Fruit fly (Drosophila melanogaster) whole organism, pupa: Measurements from ENCODE around the gene CG12010.

Experiments used
- CG10348 ChIP-seq: fragments of 200-800 bp; sonication (Bioruptor generic); IDR thresholded peaks from 2 replicates; pipeline ENCODE4 v1.3.6; 2022; ENCODE audit warnings: missing biosample characterization, missing genetic modification characterization
- CG12605 ChIP-seq: fragments of 200-800 bp; sonication (Bioruptor generic); IDR thresholded peaks from 2 replicates; pipeline ENCODE4 v1.3.6; 2022; ENCODE audit warnings: missing biosample characterization, missing genetic modification characterization
- CG13204 ChIP-seq: fragments of 200-800 bp; sonication (Bioruptor generic); optimal IDR thresholded peaks from 2 replicates; lab custom pipeline; 2018; ENCODE audit warnings: missing biosample characterization, mild to moderate bottlenecking, missing genetic modification characterization, moderate library complexity
- CG14655 ChIP-seq: fragments of 200-800 bp; sonication (Bioruptor generic); optimal IDR thresholded peaks from 3 replicates; lab custom pipeline; 2017; ENCODE audit warnings: mild to moderate bottlenecking, missing biosample characterization, missing genetic modification reagents, missing genetic modification characterization
- CG15710 ChIP-seq: fragments of 200-800 bp; sonication (Bioruptor generic); optimal IDR thresholded peaks from 2 replicates; lab custom pipeline; 2018; ENCODE audit warnings: missing biosample characterization, mild to moderate bottlenecking, missing genetic modification characterization, moderate library complexity
- CG17806 ChIP-seq: fragments of 200-800 bp; sonication (Bioruptor generic); optimal IDR thresholded peaks from 2 replicates; lab custom pipeline; 2018; ENCODE audit warnings: missing biosample characterization, mild to moderate bottlenecking, missing genetic modification characterization, moderate library complexity
- CG32121 ChIP-seq: fragments of 200-800 bp; sonication (Bioruptor generic); IDR thresholded peaks from 2 replicates; pipeline ENCODE4 v1.3.6; 2022; ENCODE audit warnings: missing biosample characterization, missing genetic modification characterization
- CG34367 ChIP-seq: fragments of 200-800 bp; sonication (Bioruptor generic); optimal IDR thresholded peaks from 2 replicates; lab custom pipeline; 2018; ENCODE audit warnings: missing biosample characterization, mild to moderate bottlenecking, missing genetic modification characterization
- CG4496 ChIP-seq: fragments of 200-800 bp; sonication (Bioruptor generic); IDR thresholded peaks from 3 replicates; pipeline ENCODE4 v1.3.6; 2022; ENCODE audit warnings: missing biosample characterization, missing genetic modification characterization
- CG8159 ChIP-seq: fragments of 200-800 bp; sonication (Bioruptor generic); optimal IDR thresholded peaks from 3 replicates; lab custom pipeline; 2018; ENCODE audit warnings: missing biosample characterization, mild to moderate bottlenecking, missing genetic modification characterization, moderate library complexity
- CG8301 ChIP-seq: fragments of 200-800 bp; sonication (Bioruptor generic); optimal IDR thresholded peaks from 2 replicates; lab custom pipeline; 2018; ENCODE audit warnings: missing biosample characterization, mild to moderate bottlenecking, missing genetic modification characterization
- CG9948 ChIP-seq: fragments of 200-800 bp; sonication (Bioruptor generic); optimal IDR thresholded peaks from 2 replicates; lab custom pipeline; 2018; ENCODE audit warnings: missing biosample characterization, mild to moderate bottlenecking, missing genetic modification characterization, moderate library complexity
- D1 ChIP-seq: fragments of 200-800 bp; sonication (Bioruptor generic); optimal IDR thresholded peaks from 2 replicates; lab custom pipeline; 2018; ENCODE audit warnings: missing biosample characterization, mild to moderate bottlenecking, missing genetic modification characterization, moderate library complexity
- EcR ChIP-seq: fragments of 200-800 bp; sonication (Bioruptor generic); optimal IDR thresholded peaks from 3 replicates; lab custom pipeline; 2019; ENCODE audit warnings: missing biosample characterization, missing genetic modification characterization, mild to moderate bottlenecking, moderate library complexity, missing genetic modification reagents
- Ets98B ChIP-seq: fragments of 200-800 bp; sonication (Bioruptor generic); IDR thresholded peaks from 2 replicates; pipeline ENCODE4 v1.3.6; 2022; ENCODE audit warnings: missing biosample characterization, missing genetic modification characterization
- Pif1A ChIP-seq: fragments of 200-800 bp; sonication (Bioruptor generic); optimal IDR thresholded peaks from 3 replicates; lab custom pipeline; 2016; ENCODE audit warnings: missing biosample characterization, missing genetic modification characterization
- Pif1B ChIP-seq: fragments of 200-800 bp; sonication (Bioruptor generic); optimal IDR thresholded peaks from 3 replicates; lab custom pipeline; 2016; ENCODE audit warnings: missing biosample characterization, missing genetic modification characterization
- Snoo ChIP-seq: fragments of 200-800 bp; sonication (Bioruptor generic); optimal IDR thresholded peaks from 3 replicates; lab custom pipeline; 2017; ENCODE audit warnings: missing biosample characterization, mild to moderate bottlenecking, missing genetic modification characterization, inconsistent platforms
- fd96Ca ChIP-seq: fragments of 200-800 bp; sonication (Bioruptor generic); IDR thresholded peaks from 3 replicates; pipeline ENCODE4 v1.3.6; 2022; ENCODE audit warnings: missing biosample characterization, missing genetic modification characterization
- gl ChIP-seq: fragments of 200-800 bp; sonication (Bioruptor generic); optimal IDR thresholded peaks from 2 replicates; lab custom pipeline; 2018; ENCODE audit warnings: missing biosample characterization, mild to moderate bottlenecking, missing genetic modification characterization
- rn ChIP-seq: fragments of 200-800 bp; sonication (Bioruptor generic); IDR thresholded peaks from 2 replicates; pipeline ENCODE4 v1.3.6; 2022; ENCODE audit warnings: missing biosample characterization, missing genetic modification characterization

The CG12010 gene

dm6 chr3L:3391871-3392270, 17.8 kb downstream of the CG12010 start:
- TF ChIP-seq D1 (tag; lab: Kevin White, UChicago) (peak; percentile 23), Ets98B (GFP tag; lab: Robert Waterston, UW) (peak; percentile 19; the same call in 1 of the 2 replicates), Snoo (tag; lab: Kevin White, UChicago) (peak; percentile 78), gl (tag; lab: Kevin White, UChicago) (peak; percentile 69), CG14655 (GFP tag; lab: Kevin White, UChicago) (peak; percentile 77), EcR (GFP tag; lab: Kevin White, UChicago) (no peak), CG13204 (GFP tag; lab: Kevin White, UChicago) (no peak), CG8159 (tag; lab: Kevin White, UChicago) (peak; percentile 86), CG10348 (no peak), CG9948 (tag; lab: Kevin White, UChicago) (peak; percentile 82), CG32121 (GFP tag; lab: Robert Waterston, UW) (no peak), CG17806 (tag; lab: Kevin White, UChicago) (peak; percentile 87), CG8301 (tag; lab: Kevin White, UChicago) (peak; percentile 75), rn (no peak), CG12605 (GFP tag; lab: Robert Waterston, UW) (0 out of 2 replicates have a peak, but pooled peaks have one; percentile 9), Pif1A (GFP tag; lab: Kevin White, UChicago) (peak; percentile 69), fd96Ca (peak; percentile 49; the same call in 1 of the 3 replicates), CG34367 (peak; percentile 67), Pif1B (peak; percentile 74), CG15710 (tag; lab: Kevin White, UChicago) (peak; percentile 76), CG4496 (GFP tag; lab: Robert Waterston, UW) (peak; percentile 68; the same call in 2 of the 3 replicates)

dm6 chr3L:3393951-3394834, 20.1 kb downstream of the CG12010 start:
- TF ChIP-seq CG17806 (tag; lab: Kevin White, UChicago): peak; percentile 91
- no peak for TF ChIP-seq Pif1A (GFP tag; lab: Kevin White, UChicago)
- no peak; the same call in 1 of the 2 replicates for TF ChIP-seq CG32121 (GFP tag; lab: Robert Waterston, UW)
- peak; percentile 85 for TF ChIP-seq CG4496 (GFP tag; lab: Robert Waterston, UW)
- TF ChIP-seq Snoo (tag; lab: Kevin White, UChicago): no peak
- TF ChIP-seq CG10348: no peak
- TF ChIP-seq CG13204 (GFP tag; lab: Kevin White, UChicago): no peak
- TF ChIP-seq CG9948 (tag; lab: Kevin White, UChicago): peak; percentile 88
- TF ChIP-seq CG8301 (tag; lab: Kevin White, UChicago): peak; percentile 87
- TF ChIP-seq Pif1B: no peak
- TF ChIP-seq EcR (GFP tag; lab: Kevin White, UChicago): peak; percentile 94
- no peak for TF ChIP-seq CG34367
- TF ChIP-seq CG15710 (tag; lab: Kevin White, UChicago): no peak
- TF ChIP-seq D1 (tag; lab: Kevin White, UChicago): peak; percentile 77
- peak; percentile 95 for TF ChIP-seq CG8159 (tag; lab: Kevin White, UChicago)
- peak; percentile 96 for TF ChIP-seq CG14655 (GFP tag; lab: Kevin White, UChicago)
- no peak; the same call in 2 of the 3 replicates for TF ChIP-seq fd96Ca
- TF ChIP-seq gl (tag; lab: Kevin White, UChicago): no peak
- TF ChIP-seq Ets98B (GFP tag; lab: Robert Waterston, UW): peak; percentile 8
- TF ChIP-seq rn: peak; percentile 87
- TF ChIP-seq CG12605 (GFP tag; lab: Robert Waterston, UW): peak; percentile 58

- TF ChIP-seq Ets98B (GFP tag; lab: Robert Waterston, UW) (peak; percentile 91), Pif1B (peak; percentile 93), fd96Ca (peak; percentile 96), CG34367 (peak; percentile 99), CG9948 (tag; lab: Kevin White, UChicago) (peak; percentile 94), CG12605 (GFP tag; lab: Robert Waterston, UW) (peak; percentile 91), gl (tag; lab: Kevin White, UChicago) (peak; percentile 95), CG8301 (tag; lab: Kevin White, UChicago) (peak; percentile 94), CG13204 (GFP tag; lab: Kevin White, UChicago) (peak; percentile 89), Snoo (tag; lab: Kevin White, UChicago) (peak; percentile 94), CG14655 (GFP tag; lab: Kevin White, UChicago) (peak; percentile 97), CG10348 (peak; percentile 55), CG8159 (tag; lab: Kevin White, UChicago) (peak; percentile 97), CG4496 (GFP tag; lab: Robert Waterston, UW) (peak; percentile 95), CG15710 (tag; lab: Kevin White, UChicago) (peak; percentile 97), CG17806 (tag; lab: Kevin White, UChicago) (peak; percentile 95), EcR (GFP tag; lab: Kevin White, UChicago) (peak; percentile 94), rn (peak; percentile 95), Pif1A (GFP tag; lab: Kevin White, UChicago) (peak; percentile 95), CG32121 (GFP tag; lab: Robert Waterston, UW) (peak; percentile 75), D1 (tag; lab: Kevin White, UChicago) (peak; percentile 43)
- TF ChIP-seq, all 21 proteins: peak for 21
These were observed 21.0 kb downstream of the CG12010 start for dm6 chr3L:3394854-3395723.

dm6 chr3L:3396056-3396455, 22.0 kb downstream of the CG12010 start:
- peak; percentile 87 for TF ChIP-seq CG15710 (tag; lab: Kevin White, UChicago)
- peak; percentile 87 for TF ChIP-seq fd96Ca
- peak; percentile 58 for TF ChIP-seq CG13204 (GFP tag; lab: Kevin White, UChicago)
- TF ChIP-seq gl (tag; lab: Kevin White, UChicago): peak; percentile 70
- peak; percentile 91 for TF ChIP-seq CG9948 (tag; lab: Kevin White, UChicago)
- peak; percentile 86 for TF ChIP-seq CG34367
- peak; percentile 86 for TF ChIP-seq Pif1A (GFP tag; lab: Kevin White, UChicago)
- peak; percentile 89 for TF ChIP-seq CG17806 (tag; lab: Kevin White, UChicago)
- no peak for TF ChIP-seq CG32121 (GFP tag; lab: Robert Waterston, UW)
- peak; percentile 87 for TF ChIP-seq Ets98B (GFP tag; lab: Robert Waterston, UW)
- peak; percentile 24; the same call in 1 of the 2 replicates for TF ChIP-seq CG10348
- TF ChIP-seq Pif1B: peak; percentile 85
- TF ChIP-seq CG8301 (tag; lab: Kevin White, UChicago): peak; percentile 95
- TF ChIP-seq CG4496 (GFP tag; lab: Robert Waterston, UW): peak; percentile 89
- no peak; the same call in none of the 2 replicates for TF ChIP-seq rn
- TF ChIP-seq CG8159 (tag; lab: Kevin White, UChicago): peak; percentile 90
- TF ChIP-seq CG14655 (GFP tag; lab: Kevin White, UChicago): peak; percentile 95
- TF ChIP-seq D1 (tag; lab: Kevin White, UChicago): peak; percentile 81
- TF ChIP-seq Snoo (tag; lab: Kevin White, UChicago): peak; percentile 70
- TF ChIP-seq CG12605 (GFP tag; lab: Robert Waterston, UW): peak; percentile 88
- no peak for TF ChIP-seq EcR (GFP tag; lab: Kevin White, UChicago)
